Worm (Caenorhabditis elegans): ENCODE measurements around the gene cpg-8.

cpg-8 gene

DNA sequence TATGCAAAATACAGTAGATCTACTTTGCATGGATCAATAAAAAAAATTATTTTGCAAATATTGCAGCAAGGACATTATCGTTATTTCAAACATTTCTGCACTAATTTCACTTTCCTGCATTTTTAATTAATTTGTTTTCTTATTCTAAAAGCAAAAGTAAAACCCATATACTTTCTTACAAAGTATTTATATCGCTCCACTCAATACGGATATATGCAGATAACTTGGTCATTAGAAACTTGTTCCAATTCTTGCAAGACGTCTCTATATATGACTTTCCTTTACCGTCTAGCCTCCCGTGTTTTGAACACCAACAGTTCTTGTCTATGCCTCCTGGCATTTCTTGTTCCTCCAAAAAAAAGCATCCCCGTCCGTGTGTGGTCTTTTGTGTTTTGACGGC, 18.2 kb upstream of the cpg-8 start, which contains the start of gene oac-24:
oac-24 (plus strand) TSS at position 301 of the 400 bp plus-strand sequence.
- TF ChIP-seq mab-5 (tag; optimal IDR thresholded peaks at IDR 0.05) (no peak), nhr-2 (tag; optimal IDR thresholded peaks at IDR 0.05) (no peak), elt-3 (tag; optimal IDR thresholded peaks at IDR 0.05) (no peak), ham-2 (GFP tag; optimal IDR thresholded peaks at IDR 0.05) (no peak), nhr-237 (tag; optimal IDR thresholded peaks at IDR 0.05) (no peak)

DNA sequence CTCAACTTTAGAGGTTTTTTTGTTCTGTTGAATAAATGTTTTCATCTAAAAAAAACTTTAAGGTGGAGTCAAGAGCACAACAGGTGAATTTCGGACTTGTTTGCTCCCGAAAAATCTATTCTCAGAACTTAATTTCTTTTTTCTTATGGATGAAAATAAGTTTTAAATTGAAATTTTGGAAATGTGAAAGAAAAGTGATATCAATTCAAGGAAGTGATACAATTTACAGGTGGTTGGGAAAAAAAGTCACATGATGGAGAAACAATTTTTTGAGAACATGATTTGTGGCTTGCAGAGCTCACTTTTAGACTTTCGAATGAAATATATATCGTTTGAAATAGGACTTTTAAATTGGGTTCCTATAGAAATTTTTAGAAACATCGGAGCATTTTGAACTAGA, 15.4 kb upstream of the cpg-8 start:
- TF ChIP-seq ham-2 (GFP tag; optimal IDR thresholded peaks at IDR 0.05) (no peak), lsy-2 (tag; optimal IDR thresholded peaks at IDR 0.05) (no peak), unc-120 (tag; optimal IDR thresholded peaks at IDR 0.05; ENCODE audit: poor library complexity, severe bottlenecking) (no peak), sptf-1 (tag; optimal IDR thresholded peaks at IDR 0.05) (no peak), ceh-43 (GFP tag; optimal IDR thresholded peaks at IDR 0.05) (no peak)

DNA sequence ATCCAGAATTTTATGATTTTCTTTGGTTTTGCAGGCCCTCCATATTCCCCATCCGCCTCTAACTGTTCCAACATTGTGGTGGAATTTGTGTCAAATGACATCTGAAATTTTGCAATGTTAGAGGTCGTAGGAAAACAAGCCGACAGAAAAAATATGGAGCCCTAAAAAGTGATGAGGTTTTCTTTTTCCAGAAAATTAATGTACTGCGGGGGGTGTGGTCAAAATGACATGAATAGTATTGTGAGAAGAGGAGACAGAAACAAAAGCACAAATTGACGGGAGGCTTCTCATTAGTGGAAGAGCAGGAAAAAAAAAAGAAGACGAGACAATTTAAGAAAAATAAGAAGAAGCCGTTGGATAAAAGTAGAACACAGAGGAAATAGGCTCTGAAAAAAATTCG, 8.0 kb upstream of the cpg-8 start, which contains the start of gene ZC266.1:
ZC266.1 (minus strand) TSS at position 101 of the 400 bp plus-strand sequence.
- TF ChIP-seq pha-4 (tag; optimal IDR thresholded peaks at IDR 0.05): no peak
- no peak for TF ChIP-seq hlh-1 (tag; optimal IDR thresholded peaks at IDR 0.05)
- TF ChIP-seq ceh-43 (GFP tag; optimal IDR thresholded peaks at IDR 0.05): no peak
- no peak for TF ChIP-seq M03D4.4 (tag; optimal IDR thresholded peaks at IDR 0.05)
- no peak for TF ChIP-seq mls-2 (tag; optimal IDR thresholded peaks at IDR 0.05)
- TF ChIP-seq ztf-11 (tag; optimal IDR thresholded peaks at IDR 0.05): no peak
- no peak for TF ChIP-seq ceh-83 (GFP tag; optimal IDR thresholded peaks at IDR 0.05)
- TF ChIP-seq sem-2 (GFP tag; optimal IDR thresholded peaks at IDR 0.05): no peak
- no peak for TF ChIP-seq unc-39 (tag; optimal IDR thresholded peaks at IDR 0.05)
- TF ChIP-seq lsy-2 (tag; optimal IDR thresholded peaks at IDR 0.05): no peak
- TF ChIP-seq ham-2 (GFP tag; optimal IDR thresholded peaks at IDR 0.05): no peak

DNA sequence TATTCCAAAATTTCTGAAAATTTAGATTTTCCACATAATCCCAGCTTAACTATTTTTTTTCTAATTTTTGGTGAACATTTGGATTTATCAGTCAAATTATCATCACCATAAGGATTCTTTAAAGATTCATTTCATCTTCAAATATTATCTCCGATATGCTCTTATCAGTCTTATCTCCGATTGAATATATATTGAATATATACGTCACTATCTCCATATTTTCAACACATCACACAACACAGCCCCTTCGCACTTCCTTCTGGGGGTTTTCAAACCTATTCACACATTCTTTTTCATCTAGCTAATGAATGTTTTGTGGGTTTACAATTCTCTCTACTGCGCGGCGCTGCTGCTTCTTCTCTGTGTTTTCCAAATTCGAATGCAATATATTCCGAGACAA, 6.4 kb upstream of the cpg-8 start:
- TF ChIP-seq flh-1 (GFP tag; optimal IDR thresholded peaks at IDR 0.05) (no peak), elt-1 (tag; optimal IDR thresholded peaks at IDR 0.05; ENCODE audit: borderline replicate concordance, insufficient read depth) (peak; percentile 52), elt-3 (tag; optimal IDR thresholded peaks at IDR 0.05) (peak; percentile 82)

DNA sequence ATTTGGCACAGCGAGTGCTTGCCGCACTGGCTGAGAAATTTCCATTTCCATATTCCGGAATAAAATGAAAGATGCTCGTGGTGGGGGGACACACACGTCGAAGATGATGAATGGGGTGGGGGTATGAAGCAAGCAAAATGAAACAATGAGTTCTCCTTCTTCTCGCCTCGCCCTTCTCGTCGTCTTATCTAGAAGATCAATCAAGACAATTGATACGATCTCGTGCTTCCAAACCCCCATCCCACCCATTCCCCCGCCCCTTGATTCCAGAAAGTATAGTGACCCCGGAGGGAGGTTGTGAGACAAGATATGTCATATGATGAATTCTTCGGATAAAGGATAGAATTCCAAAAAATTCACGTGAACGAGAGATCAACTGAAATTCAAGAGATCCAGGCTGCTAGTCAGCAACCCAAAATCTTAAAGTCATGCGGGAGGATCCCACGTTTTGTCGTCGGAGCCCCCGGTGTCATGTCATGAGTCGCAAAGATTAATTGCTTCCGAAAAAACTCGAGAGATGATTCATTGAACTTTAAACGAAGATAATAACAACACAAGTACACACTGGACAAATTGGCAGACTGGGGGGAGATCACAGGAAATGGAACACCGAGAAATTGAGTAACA, 2.3 kb upstream of the cpg-8 start:
- TF ChIP-seq elt-1 (tag; optimal IDR thresholded peaks at IDR 0.05; ENCODE audit: borderline replicate concordance, insufficient read depth) (peak; percentile 92), blmp-1 (tag; optimal IDR thresholded peaks at IDR 0.05) (no peak), mab-5 (tag; optimal IDR thresholded peaks at IDR 0.05) (no peak)

DNA sequence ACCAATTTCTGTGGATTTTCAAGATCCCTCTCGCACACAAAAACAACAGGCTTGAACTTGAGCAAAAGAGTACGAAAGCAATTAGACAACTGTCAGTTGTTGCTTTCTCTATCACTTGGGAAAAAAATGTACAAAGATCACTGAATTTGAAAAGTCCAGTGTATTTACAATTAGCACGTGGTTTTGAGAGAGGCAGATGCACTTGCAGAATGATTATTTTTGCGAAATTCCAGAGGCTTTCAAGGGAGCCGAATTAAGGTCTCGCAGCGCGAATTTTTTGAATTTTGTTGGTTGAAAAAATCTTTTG, 1.0 kb upstream of the cpg-8 start:
- TF ChIP-seq cnd-1 (tag; optimal IDR thresholded peaks at IDR 0.05) (no peak), hlh-1 (tag; optimal IDR thresholded peaks at IDR 0.05) (peak; percentile 43)

DNA sequence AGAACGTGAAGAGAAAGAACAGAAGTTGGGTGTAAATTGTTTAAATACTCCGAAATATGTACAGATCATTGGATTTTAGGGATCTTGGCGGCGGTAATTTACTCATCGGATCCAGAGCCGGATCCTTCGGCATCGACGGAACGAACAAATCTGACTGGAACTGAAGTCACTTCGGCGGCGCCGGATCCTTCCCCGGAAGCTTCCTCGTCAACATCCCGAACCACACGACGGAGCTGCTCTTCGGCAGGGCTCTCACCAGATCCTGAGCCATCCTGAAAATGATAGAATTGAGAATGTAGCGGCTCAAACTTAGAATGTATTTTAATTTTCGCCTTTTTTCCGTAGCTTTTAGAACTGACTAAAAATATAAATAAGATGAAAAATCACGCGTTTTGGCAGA, 575 bp downstream of the cpg-8 start:
- TF ChIP-seq flh-1 (GFP tag; optimal IDR thresholded peaks at IDR 0.05): no peak
- no peak for TF ChIP-seq unc-62 (GFP tag; optimal IDR thresholded peaks at IDR 0.05)
- TF ChIP-seq pha-4 (tag; optimal IDR thresholded peaks at IDR 0.05): no peak
- TF ChIP-seq sptf-1 (tag; optimal IDR thresholded peaks at IDR 0.05): no peak
- no peak for TF ChIP-seq mab-5 (tag; optimal IDR thresholded peaks at IDR 0.05)
- TF ChIP-seq nhr-12 (tag; optimal IDR thresholded peaks at IDR 0.05): no peak
- no peak for TF ChIP-seq elt-1 (tag; optimal IDR thresholded peaks at IDR 0.05; ENCODE audit: borderline replicate concordance, insufficient read depth)
- TF ChIP-seq ceh-83 (GFP tag; optimal IDR thresholded peaks at IDR 0.05): no peak
- no peak for TF ChIP-seq hlh-1 (tag; optimal IDR thresholded peaks at IDR 0.05)
- TF ChIP-seq unc-120 (tag; optimal IDR thresholded peaks at IDR 0.05; ENCODE audit: poor library complexity, severe bottlenecking): no peak
- no peak for TF ChIP-seq nhr-237 (tag; optimal IDR thresholded peaks at IDR 0.05)

DNA sequence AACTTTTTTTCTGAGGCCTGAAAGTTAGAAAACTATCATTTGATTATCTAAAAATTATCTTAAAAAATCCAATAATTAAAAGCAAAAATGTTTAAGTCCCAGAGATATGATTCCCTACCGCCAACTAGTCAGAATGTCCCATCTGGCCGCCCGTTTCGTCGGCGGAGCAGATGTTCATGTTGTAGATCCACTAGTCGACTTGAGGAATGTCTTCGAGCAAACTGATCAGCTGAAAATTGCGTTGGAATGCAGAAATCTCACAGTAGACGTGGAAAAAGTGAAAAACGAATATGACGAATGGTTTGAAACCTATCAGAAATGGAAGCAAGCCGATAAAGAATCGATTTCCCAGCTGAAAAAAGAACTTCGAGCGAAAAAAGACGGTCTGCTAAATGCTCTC, 3.0 kb downstream of the cpg-8 start, which contains the start of gene K03B4.1:
K03B4.1 (plus strand) TSS at position 97 of the 400 bp plus-strand sequence.
- TF ChIP-seq ces-1 (GFP tag; optimal IDR thresholded peaks at IDR 0.05): no peak
